Worm (Caenorhabditis elegans) whole organism, L1 larva: ENCODE data around the gene H18N23.2.

Experiments
- C16A3.4 ChIP-seq: fragments of 150-350 bp; optimal IDR thresholded peaks from 2 replicates; lab custom pipeline; 2014; ENCODE audit warnings: missing biosample characterization, missing genetic modification characterization
- C34B4.2 ChIP-seq: sonication (generic microtip); optimal IDR thresholded peaks from 2 replicates; lab custom pipeline; 2017; ENCODE audit warnings: mild to moderate bottlenecking, missing genetic modification characterization, missing compliant biosample characterization
- aha-1 ChIP-seq: fragments of 150-350 bp; optimal IDR thresholded peaks from 2 replicates; lab custom pipeline; 2014; ENCODE audit warnings: missing biosample characterization, missing genetic modification characterization
- aly-2 ChIP-seq: fragments of 150-350 bp; optimal IDR thresholded peaks from 2 replicates; lab custom pipeline; 2014; ENCODE audit warnings: missing biosample characterization, missing genetic modification characterization
- ama-1 ChIP-seq: fragments of 150-350 bp; optimal IDR thresholded peaks from 2 replicates; lab custom pipeline; 2014
- blmp-1 ChIP-seq: fragments of 150-350 bp; optimal IDR thresholded peaks from 2 replicates; lab custom pipeline; 2014; ENCODE audit warnings: missing biosample characterization, missing genetic modification characterization
- ceh-63 ChIP-seq: fragments of 200-800 bp; sonication (Bioruptor generic); optimal IDR thresholded peaks from 2 replicates; lab custom pipeline; 2018; ENCODE audit warnings: mild to moderate bottlenecking, missing genetic modification characterization, missing compliant biosample characterization
- ceh-8 ChIP-seq: fragments of 200-800 bp; sonication (Bioruptor generic); optimal IDR thresholded peaks from 2 replicates; lab custom pipeline; 2018; ENCODE audit warnings: mild to moderate bottlenecking, missing genetic modification characterization, moderate library complexity, missing compliant biosample characterization
- ces-1 ChIP-seq: fragments of 150-350 bp; optimal IDR thresholded peaks from 2 replicates; lab custom pipeline; 2014; ENCODE audit warnings: missing biosample characterization, missing genetic modification reagents, missing genetic modification characterization
- dpl-1 ChIP-seq, 3 experiments: fragments of 150-350 bp in 2 of 3; sonication (generic microtip) in 1 of 3; optimal IDR thresholded peaks; 2 replicates each; lab custom pipeline; 2014 to 2017; ENCODE audit warnings: missing biosample characterization in 3 of 3, missing genetic modification characterization in 3 of 3, missing genetic modification reagents in 3 of 3
- dsc-1 ChIP-seq: sonication (generic microtip); optimal IDR thresholded peaks from 2 replicates; lab custom pipeline; 2016; ENCODE audit warnings: mild to moderate bottlenecking, missing genetic modification characterization, missing compliant biosample characterization
- efl-1 ChIP-seq, 4 experiments: fragments of 150-350 bp; optimal IDR thresholded peaks in 3 of 4; peaks in 1 of 4; 1 replicate in 1 of 4; 2 replicates in 3 of 4; lab custom pipeline; 2014; ENCODE audit warnings: missing biosample characterization in 2 of 4, missing genetic modification characterization in 2 of 4, missing genetic modification reagents in 2 of 4
- egl-13 ChIP-seq: sonication (generic microtip); optimal IDR thresholded peaks from 2 replicates; lab custom pipeline; 2016; ENCODE audit warnings: missing genotype, missing genetic modification reagents, missing genetic modification characterization, missing compliant biosample characterization
- elt-2 ChIP-seq: sonication (generic microtip); optimal IDR thresholded peaks from 2 replicates; lab custom pipeline; 2016; ENCODE audit warnings: missing genetic modification characterization, mild to moderate bottlenecking, inconsistent platforms, missing compliant biosample characterization, missing genetic modification reagents
- elt-3 ChIP-seq, 6 experiments: fragments of 150-350 bp in 1 of 6; sonication (generic microtip); optimal IDR thresholded peaks; 2 replicates each; lab custom pipeline; 2017 to 2018; ENCODE audit warnings: missing biosample characterization in 6 of 6, missing genetic modification characterization in 6 of 6, inconsistent platforms in 1 of 6
- ets-5 ChIP-seq: fragments of 200-800 bp; sonication (Bioruptor generic); IDR thresholded peaks from 2 replicates; pipeline ENCODE4 v1.3.6; 2022; ENCODE audit warnings: missing genetic modification characterization, missing compliant biosample characterization
- fkh-4 ChIP-seq: sonication (generic microtip); optimal IDR thresholded peaks from 2 replicates; lab custom pipeline; 2016; ENCODE audit warnings: missing compliant biosample characterization, missing genetic modification characterization, borderline replicate concordance
- grh-1 ChIP-seq: fragments of 200-800 bp; sonication (Bioruptor generic); IDR thresholded peaks from 2 replicates; pipeline ENCODE4 v1.3.6; 2022; ENCODE audit warnings: missing genetic modification reagents, missing genetic modification characterization, missing compliant biosample characterization
- hlh-17 ChIP-seq: fragments of 200-800 bp; sonication (Bioruptor generic); optimal IDR thresholded peaks from 2 replicates; lab custom pipeline; 2018; ENCODE audit warnings: missing genetic modification characterization, mild to moderate bottlenecking, missing compliant biosample characterization, moderate library complexity, borderline replicate concordance
- hpl-2 ChIP-seq: fragments of 150-350 bp; optimal IDR thresholded peaks from 2 replicates; lab custom pipeline; 2014; ENCODE audit warnings: missing biosample characterization, missing genetic modification reagents, missing genetic modification characterization
- irx-1 ChIP-seq: sonication (generic microtip); optimal IDR thresholded peaks from 2 replicates; lab custom pipeline; 2016; ENCODE audit warnings: missing genetic modification characterization, missing compliant biosample characterization
- isw-1 ChIP-seq: fragments of 200-800 bp; sonication (Bioruptor generic); IDR thresholded peaks from 2 replicates; pipeline ENCODE4 v1.3.6; 2022; ENCODE audit warnings: missing genetic modification characterization, missing compliant biosample characterization
- jun-1 ChIP-seq: fragments of 150-350 bp; optimal IDR thresholded peaks from 2 replicates; lab custom pipeline; 2014; ENCODE audit warnings: missing biosample characterization, missing genetic modification reagents, missing genetic modification characterization
- lin-13 ChIP-seq: fragments of 150-350 bp; optimal IDR thresholded peaks from 2 replicates; lab custom pipeline; 2014; ENCODE audit warnings: missing biosample characterization, missing genetic modification reagents, missing genetic modification characterization
- lin-14 ChIP-seq: fragments of 200-800 bp; sonication (Bioruptor generic); optimal IDR thresholded peaks from 2 replicates; lab custom pipeline; 2018; ENCODE audit warnings: mild to moderate bottlenecking, missing genetic modification characterization, moderate library complexity, missing compliant biosample characterization
- lin-15B ChIP-seq: fragments of 150-350 bp; sonication (generic microtip); optimal IDR thresholded peaks from 3 replicates; lab custom pipeline; 2014; ENCODE audit warnings: missing biosample characterization, missing genetic modification characterization
- lin-39 ChIP-seq: fragments of 150-350 bp; optimal IDR thresholded peaks from 2 replicates; lab custom pipeline; 2014; ENCODE audit warnings: missing biosample characterization, missing genetic modification reagents, missing genetic modification characterization
- lsy-2 ChIP-seq, 2 experiments: fragments of 150-350 bp; optimal IDR thresholded peaks; 2 replicates each; lab custom pipeline; 2014; ENCODE audit warnings: missing biosample characterization in 2 of 2, missing genetic modification characterization in 2 of 2
- mab-9 ChIP-seq: fragments of 200-800 bp; sonication (Bioruptor generic); IDR thresholded peaks from 2 replicates; pipeline ENCODE4 v1.3.6; 2022; ENCODE audit warnings: missing genetic modification reagents, missing genetic modification characterization, missing compliant biosample characterization
- mdl-1 ChIP-seq, 2 experiments: fragments of 150-350 bp; optimal IDR thresholded peaks; 2 replicates each; lab custom pipeline; 2014 to 2017; ENCODE audit warnings: missing biosample characterization in 2 of 2, missing genetic modification characterization in 2 of 2, inconsistent platforms in 1 of 2
- mep-1 ChIP-seq: fragments of 150-350 bp; optimal IDR thresholded peaks from 2 replicates; lab custom pipeline; 2014; ENCODE audit warnings: missing biosample characterization, missing genetic modification characterization
- nhr-12 ChIP-seq: sonication (generic microtip); optimal IDR thresholded peaks from 2 replicates; lab custom pipeline; 2017; ENCODE audit warnings: missing biosample characterization, missing genetic modification characterization
- nhr-19 ChIP-seq: fragments of 200-800 bp; sonication (Bioruptor generic); conservative IDR thresholded peaks from 2 replicates; pipeline ENCODE4 v1.3.6; 2022; ENCODE audit warnings: missing genetic modification characterization, missing compliant biosample characterization
- nhr-20 ChIP-seq: sonication (generic microtip); optimal IDR thresholded peaks from 2 replicates; lab custom pipeline; 2016; ENCODE audit warnings: mild to moderate bottlenecking, missing genetic modification characterization, missing compliant biosample characterization
- nhr-47 ChIP-seq: sonication (generic microtip); optimal IDR thresholded peaks from 2 replicates; lab custom pipeline; 2016; ENCODE audit warnings: mild to moderate bottlenecking, missing genetic modification characterization, moderate library complexity, missing compliant biosample characterization
- nhr-71 ChIP-seq: sonication (generic microtip); optimal IDR thresholded peaks from 2 replicates; lab custom pipeline; 2016; ENCODE audit warnings: mild to moderate bottlenecking, missing genetic modification characterization, moderate library complexity, missing compliant biosample characterization
- nhr-76 ChIP-seq: sonication (generic microtip); optimal IDR thresholded peaks from 2 replicates; lab custom pipeline; 2017; ENCODE audit warnings: missing biosample characterization, missing genetic modification characterization
- nhr-84 ChIP-seq: sonication (generic microtip); optimal IDR thresholded peaks from 2 replicates; lab custom pipeline; 2017; ENCODE audit warnings: missing biosample characterization, missing genetic modification characterization
- nhr-85 ChIP-seq: sonication (generic microtip); peaks from one replicate; lab custom pipeline; 2016; ENCODE audit warnings: missing genetic modification characterization, inconsistent platforms, missing compliant biosample characterization
- pax-3 ChIP-seq: fragments of 200-800 bp; sonication (Bioruptor generic); optimal IDR thresholded peaks from 2 replicates; lab custom pipeline; 2018; ENCODE audit warnings: mild to moderate bottlenecking, missing genetic modification characterization, moderate library complexity, missing compliant biosample characterization
- snpc-4 ChIP-seq: fragments of 150-350 bp; optimal IDR thresholded peaks from 2 replicates; lab custom pipeline; 2014; ENCODE audit warnings: missing biosample characterization, missing genetic modification characterization
- snu-23 ChIP-seq: sonication (generic microtip); optimal IDR thresholded peaks from 2 replicates; lab custom pipeline; 2016; ENCODE audit warnings: missing genetic modification characterization, missing compliant biosample characterization
- sptf-1 ChIP-seq: fragments of 150-350 bp; optimal IDR thresholded peaks from 2 replicates; lab custom pipeline; 2014; ENCODE audit warnings: missing biosample characterization, missing genetic modification characterization
- unc-130 ChIP-seq: fragments of 150-350 bp; optimal IDR thresholded peaks from 2 replicates; lab custom pipeline; 2017; ENCODE audit warnings: missing biosample characterization, missing genetic modification characterization, inconsistent platforms
- unc-30 ChIP-seq: sonication (generic microtip); optimal IDR thresholded peaks from 2 replicates; lab custom pipeline; 2017; ENCODE audit warnings: missing biosample characterization, missing genetic modification characterization
- vab-15 ChIP-seq: sonication (generic microtip); optimal IDR thresholded peaks from 2 replicates; lab custom pipeline; 2017; ENCODE audit warnings: missing genotype, mild to moderate bottlenecking, missing genetic modification characterization, missing compliant biosample characterization
- xbp-1 ChIP-seq: sonication (generic microtip); optimal IDR thresholded peaks from 2 replicates; lab custom pipeline; 2016; ENCODE audit warnings: missing genetic modification characterization, missing compliant biosample characterization
- zag-1 ChIP-seq: fragments of 150-350 bp; optimal IDR thresholded peaks from 2 replicates; lab custom pipeline; 2014; ENCODE audit warnings: missing biosample characterization, missing genetic modification characterization
- zip-4 ChIP-seq: fragments of 200-800 bp; sonication (Bioruptor generic); optimal IDR thresholded peaks from 2 replicates; lab custom pipeline; 2018; ENCODE audit warnings: mild to moderate bottlenecking, missing genetic modification characterization, moderate library complexity, missing compliant biosample characterization

The H18N23.2 gene

ce11 chrX:17640790-17641189 lies at the start of gene H18N23.2 (continued):
- TF ChIP-seq aha-1 (tag; lab: Kevin White, UChicago) (no peak), jun-1 (no peak), mep-1 (tag; lab: Kevin White, UChicago) (peak; percentile 11), ceh-63 (GFP tag; lab: Kevin White, UChicago) (no peak), nhr-12 (no peak), hlh-17 (GFP tag; lab: Kevin White, UChicago) (no peak), lin-15B (tag; lab: Kevin White, UChicago) (no peak), egl-13 (tag; lab: Kevin White, UChicago) (no peak), ces-1 (GFP tag; lab: Kevin White, UChicago) (no peak), nhr-19 (GFP tag; lab: Robert Waterston, UW) (peak; percentile 81), dsc-1 (tag; lab: Kevin White, UChicago) (no peak), mab-9 (GFP tag; lab: Robert Waterston, UW) (no peak), nhr-47 (peak; percentile 53), elt-2 (tag; lab: Kevin White, UChicago) (no peak), zip-4 (GFP tag; lab: Kevin White, UChicago) (no peak), sptf-1 (tag; lab: Kevin White, UChicago) (no peak), vab-15 (tag; lab: Kevin White, UChicago) (peak; percentile 9), fkh-4 (no peak), lin-14 (GFP tag; lab: Kevin White, UChicago) (peak; percentile 92), zag-1 (tag; lab: Kevin White, UChicago) (no peak), xbp-1 (tag; lab: Kevin White, UChicago) (peak; percentile 9), C34B4.2 (tag; lab: Kevin White, UChicago) (no peak), grh-1 (GFP tag; lab: Robert Waterston, UW) (0 out of 2 replicates have a peak, but pooled peaks have one; percentile 38), nhr-71 (tag; lab: Kevin White, UChicago) (peak; percentile 85), unc-130 (tag; lab: Kevin White, UChicago) (peak; percentile 92), ama-1 (lab: Kevin White, UChicago) (no peak), nhr-84 (no peak), hpl-2 (GFP tag; lab: Kevin White, UChicago) (no peak), aly-2 (tag; lab: Kevin White, UChicago) (no peak), mdl-1 (tag; optimal IDR thresholded peaks at IDR 0.05; lab: Kevin White, UChicago) (peak in 1 of 2 experiments; percentile 93), unc-30 (tag; lab: Kevin White, UChicago) (no peak)

- no peak for TF ChIP-seq ceh-8 (GFP tag; lab: Kevin White, UChicago)
- TF ChIP-seq blmp-1 (tag; lab: Kevin White, UChicago) = peak; percentile 99
- no peak for TF ChIP-seq sptf-1 (tag; lab: Kevin White, UChicago)
Observed at ce11 chrX:17685959-17686358, 45.3 kb upstream of the H18N23.2 start.

ce11 chrX:17684767-17685166 lies 44.1 kb upstream of the H18N23.2 start, which contains the start of gene T23E7.6:
T23E7.6 (minus strand) TSS chrX:17684811.
- TF ChIP-seq isw-1 (GFP tag; lab: Robert Waterston, UW) (no peak), fkh-4 (no peak), irx-1 (tag; lab: Kevin White, UChicago) (peak; percentile 28), nhr-85 (tag; lab: Kevin White, UChicago) (peak; percentile 99), dpl-1 (GFP tag; optimal IDR thresholded peaks at IDR 0.05; lab: Kevin White, UChicago) (peak in 2 of 3 experiments; percentile 16 to 30), blmp-1 (tag; lab: Kevin White, UChicago) (peak; percentile 91), snu-23 (peak; percentile 37), lin-13 (peak; percentile 47), nhr-76 (tag; lab: Kevin White, UChicago) (no peak), lin-39 (tag; lab: Kevin White, UChicago) (no peak), snpc-4 (tag; lab: Kevin White, UChicago) (no peak), nhr-20 (tag; lab: Kevin White, UChicago) (peak; percentile 78), C16A3.4 (tag; lab: Kevin White, UChicago) (peak; percentile 61), zip-4 (GFP tag; lab: Kevin White, UChicago) (peak; percentile 23), mdl-1 (tag; optimal IDR thresholded peaks at IDR 0.05; lab: Kevin White, UChicago) (peak in 1 of 2 experiments; percentile 71), jun-1 (no peak), lsy-2 (tag; optimal IDR thresholded peaks at IDR 0.05; lab: Kevin White, UChicago) (peak; percentile 25 to 66), elt-3 (tag; optimal IDR thresholded peaks at IDR 0.05; lab: Kevin White, UChicago) (peak in 2 of 6 experiments; percentile 75 to 95), efl-1 (optimal IDR thresholded peaks at IDR 0.05; lab: Kevin White, UChicago) (no peak), efl-1 (GFP tag; optimal IDR thresholded peaks at IDR 0.05 in 1 of 2; lab: Kevin White, UChicago) (no peak), pax-3 (tag; lab: Kevin White, UChicago) (no peak), ets-5 (GFP tag; lab: Robert Waterston, UW) (no peak), aha-1 (tag; lab: Kevin White, UChicago) (peak; percentile 31)
